Worm (Caenorhabditis elegans) whole organism, L1 larva: ENCODE results near the gene R166.3.
A peak's percentile ranks its signal among the peaks of the same experiment; 100 is the strongest.

ENCODE experiments used
- C04F5.9 ChIP-seq: sonication (generic microtip); optimal IDR thresholded peaks from 2 replicates; lab custom pipeline; 2016; ENCODE audit warnings: missing genetic modification characterization, missing compliant biosample characterization
- Y116A8C.19 ChIP-seq: sonication (generic microtip); optimal IDR thresholded peaks from 2 replicates; lab custom pipeline; 2016; ENCODE audit warnings: missing compliant biosample characterization, missing genetic modification characterization, borderline replicate concordance
- aly-2 ChIP-seq: fragments of 150-350 bp; optimal IDR thresholded peaks from 2 replicates; lab custom pipeline; 2014; ENCODE audit warnings: missing biosample characterization, missing genetic modification characterization
- blmp-1 ChIP-seq: fragments of 150-350 bp; optimal IDR thresholded peaks from 2 replicates; lab custom pipeline; 2014; ENCODE audit warnings: missing biosample characterization, missing genetic modification characterization
- ceh-63 ChIP-seq: fragments of 200-800 bp; sonication (Bioruptor generic); optimal IDR thresholded peaks from 2 replicates; lab custom pipeline; 2018; ENCODE audit warnings: mild to moderate bottlenecking, missing genetic modification characterization, missing compliant biosample characterization
- ceh-82 ChIP-seq, 3 experiments: fragments of 150-350 bp in 1 of 3; sonication (generic microtip) in 2 of 3; optimal IDR thresholded peaks; 2 replicates each; lab custom pipeline; 2014 to 2017; ENCODE audit warnings: missing biosample characterization in 3 of 3, missing genetic modification characterization in 3 of 3
- ceh-90 ChIP-seq: sonication (generic microtip); optimal IDR thresholded peaks from 2 replicates; lab custom pipeline; 2016; ENCODE audit warnings: missing genetic modification characterization, missing compliant biosample characterization
- dpl-1 ChIP-seq, 3 experiments: fragments of 150-350 bp in 2 of 3; sonication (generic microtip) in 1 of 3; optimal IDR thresholded peaks; 2 replicates each; lab custom pipeline; 2014 to 2017; ENCODE audit warnings: missing biosample characterization in 3 of 3, missing genetic modification characterization in 3 of 3, missing genetic modification reagents in 3 of 3
- efl-1 ChIP-seq, 4 experiments: fragments of 150-350 bp; optimal IDR thresholded peaks in 3 of 4; peaks in 1 of 4; 1 replicate in 1 of 4; 2 replicates in 3 of 4; lab custom pipeline; 2014; ENCODE audit warnings: missing biosample characterization in 2 of 4, missing genetic modification characterization in 2 of 4, missing genetic modification reagents in 2 of 4
- egl-27 ChIP-seq, 2 experiments: fragments of 150-350 bp in 1 of 2; sonication (generic microtip); optimal IDR thresholded peaks; 3 replicates each; lab custom pipeline; 2017 to 2018; ENCODE audit warnings: missing biosample characterization in 2 of 2, missing genetic modification characterization in 2 of 2, missing genetic modification reagents in 2 of 2
- fkh-8 ChIP-seq: sonication (generic microtip); optimal IDR thresholded peaks from 2 replicates; lab custom pipeline; 2016; ENCODE audit warnings: mild to moderate bottlenecking, missing genetic modification characterization, missing compliant biosample characterization
- grh-1 ChIP-seq: fragments of 200-800 bp; sonication (Bioruptor generic); IDR thresholded peaks from 2 replicates; pipeline ENCODE4 v1.3.6; 2022; ENCODE audit warnings: missing genetic modification reagents, missing genetic modification characterization, missing compliant biosample characterization
- lin-14 ChIP-seq: fragments of 200-800 bp; sonication (Bioruptor generic); optimal IDR thresholded peaks from 2 replicates; lab custom pipeline; 2018; ENCODE audit warnings: mild to moderate bottlenecking, missing genetic modification characterization, moderate library complexity, missing compliant biosample characterization
- lin-35 ChIP-seq, 2 experiments: fragments of 150-350 bp; optimal IDR thresholded peaks; 2 replicates each; lab custom pipeline; 2014; ENCODE audit warnings: missing biosample characterization in 2 of 2, missing genetic modification characterization in 2 of 2, missing genetic modification reagents in 2 of 2
- lir-3 ChIP-seq: sonication (generic microtip); optimal IDR thresholded peaks from 2 replicates; lab custom pipeline; 2016; ENCODE audit warnings: mild to moderate bottlenecking, missing genetic modification characterization, moderate library complexity, missing compliant biosample characterization; ENCODE audit not compliant: poor library complexity
- lsy-2 ChIP-seq, 2 experiments: fragments of 150-350 bp; optimal IDR thresholded peaks; 2 replicates each; lab custom pipeline; 2014; ENCODE audit warnings: missing biosample characterization in 2 of 2, missing genetic modification characterization in 2 of 2
- mdl-1 ChIP-seq, 2 experiments: fragments of 150-350 bp; optimal IDR thresholded peaks; 2 replicates each; lab custom pipeline; 2014 to 2017; ENCODE audit warnings: missing biosample characterization in 2 of 2, missing genetic modification characterization in 2 of 2, inconsistent platforms in 1 of 2
- mef-2 ChIP-seq: fragments of 150-350 bp; optimal IDR thresholded peaks from 2 replicates; lab custom pipeline; 2014; ENCODE audit warnings: missing biosample characterization, missing genetic modification characterization
- nhr-19 ChIP-seq: fragments of 200-800 bp; sonication (Bioruptor generic); conservative IDR thresholded peaks from 2 replicates; pipeline ENCODE4 v1.3.6; 2022; ENCODE audit warnings: missing genetic modification characterization, missing compliant biosample characterization
- nhr-20 ChIP-seq: sonication (generic microtip); optimal IDR thresholded peaks from 2 replicates; lab custom pipeline; 2016; ENCODE audit warnings: mild to moderate bottlenecking, missing genetic modification characterization, missing compliant biosample characterization
- nhr-28 ChIP-seq: fragments of 150-350 bp; optimal IDR thresholded peaks from 2 replicates; lab custom pipeline; 2014; ENCODE audit warnings: missing biosample characterization, missing genetic modification characterization
- nhr-76 ChIP-seq: sonication (generic microtip); optimal IDR thresholded peaks from 2 replicates; lab custom pipeline; 2017; ENCODE audit warnings: missing biosample characterization, missing genetic modification characterization
- nhr-77 ChIP-seq: fragments of 150-350 bp; optimal IDR thresholded peaks from 2 replicates; lab custom pipeline; 2014; ENCODE audit warnings: missing biosample characterization, missing genetic modification characterization
- nhr-85 ChIP-seq: sonication (generic microtip); peaks from one replicate; lab custom pipeline; 2016; ENCODE audit warnings: missing genetic modification characterization, inconsistent platforms, missing compliant biosample characterization
- pag-3 ChIP-seq: sonication (generic microtip); optimal IDR thresholded peaks from 2 replicates; lab custom pipeline; 2017; ENCODE audit warnings: missing genetic modification characterization, mild to moderate bottlenecking, missing compliant biosample characterization, antibody characterized with exemption, borderline replicate concordance; ENCODE audit not compliant: insufficient read depth
- pax-3 ChIP-seq: fragments of 200-800 bp; sonication (Bioruptor generic); optimal IDR thresholded peaks from 2 replicates; lab custom pipeline; 2018; ENCODE audit warnings: mild to moderate bottlenecking, missing genetic modification characterization, moderate library complexity, missing compliant biosample characterization
- skn-1 ChIP-seq: fragments of 150-350 bp; optimal IDR thresholded peaks from 2 replicates; lab custom pipeline; 2014; ENCODE audit warnings: missing biosample characterization, missing genetic modification characterization
- snu-23 ChIP-seq: sonication (generic microtip); optimal IDR thresholded peaks from 2 replicates; lab custom pipeline; 2016; ENCODE audit warnings: missing genetic modification characterization, missing compliant biosample characterization
- sup-37 ChIP-seq: fragments of 200-800 bp; sonication (Bioruptor generic); optimal IDR thresholded peaks from 2 replicates; lab custom pipeline; 2018; ENCODE audit warnings: mild to moderate bottlenecking, missing genetic modification characterization, missing compliant biosample characterization
- tlp-1 ChIP-seq: fragments of 150-350 bp; optimal IDR thresholded peaks from 2 replicates; lab custom pipeline; 2014; ENCODE audit warnings: missing biosample characterization, missing genetic modification characterization
- unc-62 ChIP-seq: fragments of 150-350 bp; optimal IDR thresholded peaks from 2 replicates; lab custom pipeline; 2014; ENCODE audit warnings: missing biosample characterization, missing genetic modification reagents, missing genetic modification characterization
- xbp-1 ChIP-seq: sonication (generic microtip); optimal IDR thresholded peaks from 2 replicates; lab custom pipeline; 2016; ENCODE audit warnings: missing genetic modification characterization, missing compliant biosample characterization
- zag-1 ChIP-seq: fragments of 150-350 bp; optimal IDR thresholded peaks from 2 replicates; lab custom pipeline; 2014; ENCODE audit warnings: missing biosample characterization, missing genetic modification characterization
- ztf-4 ChIP-seq: fragments of 150-350 bp; optimal IDR thresholded peaks from 2 replicates; lab custom pipeline; 2014; ENCODE audit warnings: missing biosample characterization, missing genetic modification characterization

The R166.3 gene

ce11 chrII:10525134-10525533 is 14.0 kb downstream of the R166.3 start (continued):
- TF ChIP-seq unc-62 (GFP tag; lab: Kevin White, UChicago) (no peak), C04F5.9 (no peak), snu-23 (GFP tag; lab: Kevin White, UChicago) (peak; percentile 61), zag-1 (tag; lab: Kevin White, UChicago) (no peak), lin-14 (GFP tag; lab: Kevin White, UChicago) (peak; percentile 76), ceh-90 (tag; lab: Kevin White, UChicago) (no peak), nhr-76 (no peak), nhr-20 (tag; lab: Kevin White, UChicago) (peak; percentile 51), sup-37 (GFP tag; lab: Kevin White, UChicago) (no peak), nhr-77 (tag; lab: Kevin White, UChicago) (no peak), blmp-1 (tag; lab: Kevin White, UChicago) (peak; percentile 60), mef-2 (tag; lab: Kevin White, UChicago) (no peak), ceh-82 (tag; optimal IDR thresholded peaks at IDR 0.05; lab: Kevin White, UChicago) (no peak), lin-35 (GFP tag; optimal IDR thresholded peaks at IDR 0.05; lab: Kevin White, UChicago) (peak in 1 of 2 experiments; percentile 21), nhr-28 (tag; lab: Kevin White, UChicago) (no peak), lsy-2 (tag; optimal IDR thresholded peaks at IDR 0.05; lab: Kevin White, UChicago) (no peak), pax-3 (tag; lab: Kevin White, UChicago) (no peak)

- no peak for TF ChIP-seq skn-1 (tag; lab: Kevin White, UChicago)
- TF ChIP-seq fkh-8 (tag; lab: Kevin White, UChicago), result no peak
- TF ChIP-seq lin-35 (GFP tag; optimal IDR thresholded peaks at IDR 0.05; lab: Kevin White, UChicago), result no peak
- no peak for TF ChIP-seq ceh-63 (GFP tag; lab: Kevin White, UChicago)
- TF ChIP-seq nhr-28 (tag; lab: Kevin White, UChicago), result no peak
- no peak for TF ChIP-seq zag-1 (tag; lab: Kevin White, UChicago)
- TF ChIP-seq lir-3, result no peak
- TF ChIP-seq Y116A8C.19 (tag; lab: Kevin White, UChicago), result no peak
- TF ChIP-seq egl-27 (tag; optimal IDR thresholded peaks at IDR 0.05; lab: Kevin White, UChicago), result no peak
- TF ChIP-seq nhr-19, result no peak
- no peak for TF ChIP-seq mef-2 (tag; lab: Kevin White, UChicago)
- no peak for TF ChIP-seq pag-3 (tag; lab: Kevin White, UChicago)
- TF ChIP-seq mdl-1 (tag; optimal IDR thresholded peaks at IDR 0.05; lab: Kevin White, UChicago), result no peak
- TF ChIP-seq aly-2 (tag; lab: Kevin White, UChicago), result no peak
- TF ChIP-seq dpl-1 (GFP tag; optimal IDR thresholded peaks at IDR 0.05; lab: Kevin White, UChicago), result no peak
- TF ChIP-seq ztf-4 (tag; lab: Kevin White, UChicago), result no peak
Measured at ce11 chrII:10524374-10524773, 14.8 kb downstream of the R166.3 start, which contains the start of gene F59B10.6. Gene F59B10.6, minus strand, starts transcription at chrII:10524474.

- TF ChIP-seq nhr-85 (tag; lab: Kevin White, UChicago) (no peak), grh-1 (GFP tag; lab: Robert Waterston, UW) (no peak), mdl-1 (tag; optimal IDR thresholded peaks at IDR 0.05; lab: Kevin White, UChicago) (no peak)
Measured at ce11 chrII:10523583-10523982, 15.5 kb downstream of the R166.3 start, which contains the start of gene F59B10.5. Gene F59B10.5, minus strand, starts transcription at chrII:10523683.

ce11 chrII:10523031-10523430 is 16.1 kb downstream of the R166.3 start:
- TF ChIP-seq blmp-1 (tag; lab: Kevin White, UChicago) (peak; percentile 98), nhr-19 (no peak), tlp-1 (no peak), xbp-1 (tag; lab: Kevin White, UChicago) (no peak)

ce11 chrII:10519863-10520262 is 19.3 kb downstream of the R166.3 start:
- TF ChIP-seq efl-1 (optimal IDR thresholded peaks at IDR 0.05; lab: Kevin White, UChicago) (no peak), efl-1 (GFP tag; optimal IDR thresholded peaks at IDR 0.05 in 1 of 2; lab: Kevin White, UChicago) (peak in 1 of 2 experiments; percentile 63), fkh-8 (tag; lab: Kevin White, UChicago) (no peak)
- TF ChIP-seq, all 84 proteins: peak for 1
